Fruit fly (Drosophila melanogaster): ENCODE data around the gene Pif1.

DNA sequence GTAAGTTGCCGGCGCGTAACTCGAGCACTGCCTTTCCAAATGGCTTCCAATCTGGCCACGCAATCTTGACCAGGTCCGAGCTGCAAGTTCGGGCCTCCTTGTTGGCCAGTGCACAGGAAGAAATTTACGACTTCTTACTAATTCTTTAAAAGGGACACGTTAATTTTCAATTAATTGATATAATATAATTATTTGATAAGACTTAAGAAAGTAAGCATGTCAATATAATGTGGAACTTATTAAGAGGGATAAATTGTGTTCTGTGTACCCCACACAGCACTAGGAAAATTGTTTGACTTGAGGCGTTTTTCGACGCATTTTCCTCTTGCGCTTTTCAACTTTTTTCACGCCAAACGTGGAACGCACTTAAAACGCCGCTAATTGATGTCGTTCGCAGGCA is 15.7 kb upstream of the Pif1 start:
- TF ChIP-seq Myc (optimal IDR thresholded peaks at IDR 0.05) (no peak), Jra (GFP tag; optimal IDR thresholded peaks at IDR 0.05) (no peak), usp (GFP tag; optimal IDR thresholded peaks at IDR 0.05) (no peak), sv (GFP tag; optimal IDR thresholded peaks at IDR 0.05) (no peak), br (GFP tag; optimal IDR thresholded peaks at IDR 0.05) (no peak), OdsH (GFP tag; optimal IDR thresholded peaks at IDR 0.05) (no peak)
